Worm (Caenorhabditis elegans) whole organism, L2 larva: ENCODE data around the gene F54D12.10.

Experiments used
- C34F6.9 ChIP-seq: fragments of 150-350 bp; optimal IDR thresholded peaks from 2 replicates; lab custom pipeline; 2014; ENCODE audit warnings: missing biosample characterization, missing genetic modification characterization
- F13H6.1 ChIP-seq: sonication (generic microtip); optimal IDR thresholded peaks from 2 replicates; lab custom pipeline; 2016; ENCODE audit warnings: missing genetic modification characterization, missing compliant biosample characterization
- Y55F3AM.14 ChIP-seq: fragments of 200-800 bp; sonication (Bioruptor generic); optimal IDR thresholded peaks from 2 replicates; lab custom pipeline; 2018; ENCODE audit warnings: mild to moderate bottlenecking, missing genetic modification characterization, missing compliant biosample characterization
- ZK546.5 ChIP-seq: sonication (generic microtip); optimal IDR thresholded peaks from 2 replicates; lab custom pipeline; 2017; ENCODE audit warnings: missing biosample characterization, missing genetic modification characterization
- alr-1 ChIP-seq: fragments of 150-350 bp; optimal IDR thresholded peaks from 2 replicates; lab custom pipeline; 2014; ENCODE audit warnings: missing biosample characterization, missing genetic modification characterization
- aly-2 ChIP-seq: fragments of 150-350 bp; optimal IDR thresholded peaks from 2 replicates; lab custom pipeline; 2014; ENCODE audit warnings: missing biosample characterization, missing genetic modification characterization
- ama-1 ChIP-seq: fragments of 150-350 bp; optimal IDR thresholded peaks from 2 replicates; lab custom pipeline; 2018; ENCODE audit warnings: inconsistent platforms
- ceh-16 ChIP-seq: fragments of 150-350 bp; optimal IDR thresholded peaks from 2 replicates; lab custom pipeline; 2014; ENCODE audit warnings: missing biosample characterization, missing genetic modification characterization
- crh-2 ChIP-seq: sonication (generic microtip); optimal IDR thresholded peaks from 2 replicates; lab custom pipeline; 2017; ENCODE audit warnings: missing biosample characterization, missing genetic modification characterization
- egl-27 ChIP-seq: sonication (generic microtip); optimal IDR thresholded peaks from 3 replicates; lab custom pipeline; 2017; ENCODE audit warnings: missing biosample characterization, missing genetic modification reagents, missing genetic modification characterization
- elt-1 ChIP-seq: fragments of 150-350 bp; optimal IDR thresholded peaks from 2 replicates; lab custom pipeline; 2014; ENCODE audit warnings: missing biosample characterization, missing genetic modification characterization
- elt-3 ChIP-seq: sonication (generic microtip); optimal IDR thresholded peaks from 2 replicates; lab custom pipeline; 2017; ENCODE audit warnings: missing biosample characterization, missing genetic modification characterization
- fos-1 ChIP-seq: fragments of 150-350 bp; optimal IDR thresholded peaks from 2 replicates; lab custom pipeline; 2014; ENCODE audit warnings: missing biosample characterization, missing genetic modification characterization
- gmeb-1 ChIP-seq: fragments of 150-350 bp; optimal IDR thresholded peaks from 2 replicates; lab custom pipeline; 2014; ENCODE audit warnings: missing biosample characterization, missing genetic modification characterization
- lin-11 ChIP-seq: fragments of 150-350 bp; sonication (generic microtip); optimal IDR thresholded peaks from 2 replicates; lab custom pipeline; 2014; ENCODE audit warnings: missing biosample characterization, missing genetic modification characterization, inconsistent platforms, mixed read lengths
- lin-39 ChIP-seq: fragments of 150-350 bp; optimal IDR thresholded peaks from 2 replicates; lab custom pipeline; 2014; ENCODE audit warnings: missing biosample characterization, missing genetic modification reagents, missing genetic modification characterization
- lsy-2 ChIP-seq, 2 experiments: fragments of 150-350 bp in 1 of 2; sonication (generic microtip) in 1 of 2; optimal IDR thresholded peaks; 2 replicates each; lab custom pipeline; 2014 to 2017; ENCODE audit warnings: missing biosample characterization in 2 of 2, missing genetic modification characterization in 2 of 2
- mab-5 ChIP-seq: fragments of 150-350 bp; optimal IDR thresholded peaks from 2 replicates; lab custom pipeline; 2014; ENCODE audit warnings: missing biosample characterization, missing genetic modification characterization
- mbf-1 ChIP-seq: sonication (generic microtip); optimal IDR thresholded peaks from 2 replicates; lab custom pipeline; 2017; ENCODE audit warnings: missing biosample characterization, missing genetic modification characterization
- mdl-1 ChIP-seq, 2 experiments: fragments of 150-350 bp in 1 of 2; sonication (generic microtip) in 1 of 2; optimal IDR thresholded peaks; 2 replicates each; lab custom pipeline; 2017; ENCODE audit warnings: missing biosample characterization in 2 of 2, missing genetic modification characterization in 2 of 2
- nhr-10 ChIP-seq: sonication (generic microtip); optimal IDR thresholded peaks from 2 replicates; lab custom pipeline; 2017; ENCODE audit warnings: missing biosample characterization, missing genetic modification characterization
- nhr-11 ChIP-seq: fragments of 150-350 bp; optimal IDR thresholded peaks from 2 replicates; lab custom pipeline; 2014; ENCODE audit warnings: missing biosample characterization, missing genetic modification characterization
- nhr-23 ChIP-seq: fragments of 150-350 bp; optimal IDR thresholded peaks from 2 replicates; lab custom pipeline; 2014; ENCODE audit warnings: missing biosample characterization, missing genetic modification reagents, missing genetic modification characterization
- nhr-25 ChIP-seq: fragments of 150-350 bp; sonication (generic microtip); optimal IDR thresholded peaks from 3 replicates; lab custom pipeline; 2014; ENCODE audit warnings: missing biosample characterization, missing genetic modification characterization
- nhr-6 ChIP-seq: fragments of 150-350 bp; optimal IDR thresholded peaks from 2 replicates; lab custom pipeline; 2014; ENCODE audit warnings: missing biosample characterization, missing genetic modification characterization
- nhr-77 ChIP-seq: fragments of 150-350 bp; optimal IDR thresholded peaks from 2 replicates; lab custom pipeline; 2014; ENCODE audit warnings: missing biosample characterization, missing genetic modification characterization
- peb-1 ChIP-seq: fragments of 150-350 bp; optimal IDR thresholded peaks from 2 replicates; lab custom pipeline; 2014; ENCODE audit warnings: missing biosample characterization, missing genetic modification characterization
- sem-4 ChIP-seq: fragments of 150-350 bp; optimal IDR thresholded peaks from 2 replicates; lab custom pipeline; 2014; ENCODE audit warnings: missing biosample characterization, missing genetic modification reagents, missing genetic modification characterization
- sma-3 ChIP-seq: sonication (generic microtip); optimal IDR thresholded peaks from 2 replicates; lab custom pipeline; 2016; ENCODE audit warnings: missing genetic modification reagents, missing genetic modification characterization, missing compliant biosample characterization
- sma-9 ChIP-seq, 2 experiments: fragments of 150-350 bp in 1 of 2; sonication (generic microtip) in 1 of 2; optimal IDR thresholded peaks; 2 replicates each; lab custom pipeline; 2014 to 2016; ENCODE audit warnings: missing genetic modification characterization in 2 of 2, mild to moderate bottlenecking in 1 of 2, missing biosample characterization in 1 of 2, missing compliant biosample characterization in 1 of 2, missing genetic modification reagents in 1 of 2, moderate library complexity in 1 of 2
- snpc-4 ChIP-seq: fragments of 150-350 bp; optimal IDR thresholded peaks from 2 replicates; lab custom pipeline; 2014; ENCODE audit warnings: missing biosample characterization, missing genetic modification characterization
- unc-55 ChIP-seq: fragments of 150-350 bp; sonication (generic microtip); optimal IDR thresholded peaks from 3 replicates; lab custom pipeline; 2014; ENCODE audit warnings: missing biosample characterization, missing genetic modification reagents, missing genetic modification characterization
- zag-1 ChIP-seq: fragments of 150-350 bp; optimal IDR thresholded peaks from 2 replicates; lab custom pipeline; 2014; ENCODE audit warnings: missing biosample characterization, missing genetic modification characterization
- ztf-1 ChIP-seq: fragments of 200-800 bp; sonication (Bioruptor generic); conservative IDR thresholded peaks from 2 replicates; pipeline ENCODE4 v1.3.6; 2022; ENCODE audit warnings: missing genetic modification characterization, missing compliant biosample characterization
- ztf-11 ChIP-seq: sonication (generic microtip); optimal IDR thresholded peaks from 2 replicates; lab custom pipeline; 2017; ENCODE audit warnings: missing biosample characterization, missing genetic modification characterization
- ztf-4 ChIP-seq: fragments of 150-350 bp; optimal IDR thresholded peaks from 2 replicates; lab custom pipeline; 2014; ENCODE audit warnings: missing biosample characterization, missing genetic modification characterization

The F54D12.10 gene

DNA sequence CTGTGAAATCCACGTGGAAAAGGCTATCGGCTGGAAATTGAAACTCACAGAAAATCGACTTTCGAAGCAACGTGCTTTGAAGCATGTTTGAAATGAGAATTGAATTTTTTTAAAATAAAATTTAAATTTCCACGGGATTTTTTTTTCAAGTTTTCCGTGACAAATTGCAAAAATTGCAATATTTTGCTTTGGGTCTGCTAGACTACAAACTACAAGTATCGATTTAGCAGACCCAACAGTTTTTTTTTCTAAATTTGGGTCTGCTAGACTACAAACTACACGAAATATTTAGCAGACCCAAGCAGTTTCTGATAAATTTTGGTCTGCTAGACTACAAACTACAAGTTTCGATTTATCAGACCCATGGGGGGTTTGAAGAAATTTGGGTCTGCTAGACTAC lies 33.2 kb upstream of the F54D12.10 start, which contains the start of gene Y51H7C.9:
Gene Y51H7C.9 (minus strand): TSS at position 101 of the 400 bp plus-strand sequence.
- no peak for TF ChIP-seq lin-11 (tag; lab: Kevin White, UChicago)
- no peak for TF ChIP-seq F13H6.1 (tag; lab: Kevin White, UChicago)
- TF ChIP-seq crh-2 (tag; lab: Kevin White, UChicago): no peak
- no peak for TF ChIP-seq sem-4 (tag; lab: Kevin White, UChicago)
- no peak for TF ChIP-seq nhr-23 (tag; lab: Kevin White, UChicago)
- TF ChIP-seq ztf-4 (tag; lab: Kevin White, UChicago): no peak
- TF ChIP-seq nhr-10 (tag; lab: Kevin White, UChicago): no peak
- TF ChIP-seq ztf-1 (GFP tag; lab: Robert Waterston, UW): no peak
- TF ChIP-seq ztf-11: no peak
- no peak for TF ChIP-seq ceh-16
- TF ChIP-seq lin-39 (tag; lab: Kevin White, UChicago): no peak

DNA sequence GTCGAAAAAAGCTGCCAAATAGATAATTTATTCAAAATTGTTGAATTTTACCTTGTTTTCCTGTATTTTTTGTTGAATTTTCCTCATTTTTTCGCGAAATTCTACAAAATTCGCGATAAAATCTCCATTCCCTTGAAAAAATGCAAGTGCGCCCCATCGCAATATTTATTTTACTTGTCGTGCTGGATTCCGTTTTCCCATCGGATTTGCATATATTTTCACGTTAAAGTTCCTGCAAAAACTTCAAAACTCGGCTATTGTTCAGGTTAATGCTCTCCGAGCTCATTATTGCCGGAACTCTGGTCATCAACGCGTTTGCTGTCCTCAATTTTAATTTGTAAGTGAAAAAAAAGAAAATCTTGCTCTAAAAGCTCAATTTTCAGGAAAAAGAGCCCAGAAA lies 24.9 kb upstream of the F54D12.10 start, which contains the start of the genes Y51H7C.41 and cogc-4:
Gene Y51H7C.41 (plus strand): TSS at position 266 of the 400 bp plus-strand sequence.
Gene cogc-4 (plus strand): TSS at position 386 of the 400 bp plus-strand sequence.
- TF ChIP-seq lin-39 (tag; lab: Kevin White, UChicago) (no peak), nhr-10 (tag; lab: Kevin White, UChicago) (no peak), lin-11 (tag; lab: Kevin White, UChicago) (no peak), nhr-11 (tag; lab: Kevin White, UChicago) (no peak), egl-27 (tag; lab: Kevin White, UChicago) (no peak), nhr-6 (no peak), ztf-1 (GFP tag; lab: Robert Waterston, UW) (no peak), elt-1 (tag; lab: Kevin White, UChicago) (no peak), unc-55 (GFP tag; lab: Kevin White, UChicago) (no peak)
- TF ChIP-seq, all 48 proteins: peak for 0

- TF ChIP-seq snpc-4 (tag; lab: Kevin White, UChicago) (peak; percentile 8), C34F6.9 (peak; percentile 70), gmeb-1 (tag; lab: Kevin White, UChicago) (peak; percentile 80), unc-55 (GFP tag; lab: Kevin White, UChicago) (peak; percentile 72), peb-1 (tag; lab: Kevin White, UChicago) (no peak), sma-3 (GFP tag; lab: Kevin White, UChicago) (peak; percentile 7), lsy-2 (tag; optimal IDR thresholded peaks at IDR 0.05; lab: Kevin White, UChicago) (peak in 1 of 2 experiments; percentile 75), mab-5 (tag; lab: Kevin White, UChicago) (peak; percentile 44), zag-1 (tag; lab: Kevin White, UChicago) (no peak), F13H6.1 (tag; lab: Kevin White, UChicago) (peak; percentile 46), sma-9 (GFP tag; optimal IDR thresholded peaks at IDR 0.05; lab: Kevin White, UChicago) (peak; percentile 23), sma-9 (tag; optimal IDR thresholded peaks at IDR 0.05; lab: Kevin White, UChicago) (no peak), ceh-16 (no peak)
These were observed 24.0 kb upstream of the F54D12.10 start, which contains the start of gene Y51H7C.7 for ce11 chrII:1402167-1402619. Gene Y51H7C.7, plus strand, starts transcription at chrII:1402569.

DNA sequence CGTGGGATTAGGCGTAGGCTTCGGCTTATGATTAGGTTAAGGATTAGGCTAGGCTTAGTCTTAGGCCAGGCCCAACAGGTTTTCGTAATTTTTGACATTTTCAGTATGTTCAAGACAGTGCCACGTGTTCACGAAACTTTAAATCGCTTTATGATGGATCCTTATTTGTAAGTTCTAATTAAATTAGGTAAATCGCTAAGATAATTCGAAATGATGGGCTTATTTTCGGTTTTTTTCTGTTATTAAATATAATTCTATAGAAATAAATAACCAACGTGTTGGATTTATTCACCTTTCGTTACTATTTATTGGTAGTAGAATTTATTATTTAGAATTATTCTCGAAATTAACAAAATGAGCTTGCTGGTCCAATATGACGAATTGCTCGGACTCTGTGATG lies 23.3 kb upstream of the F54D12.10 start, which contains the start of gene Y51H7C.8:
Gene Y51H7C.8 (plus strand): TSS at position 301 of the 400 bp plus-strand sequence.
- TF ChIP-seq crh-2 (tag; lab: Kevin White, UChicago): no peak
- TF ChIP-seq F13H6.1 (tag; lab: Kevin White, UChicago): no peak
- no peak for TF ChIP-seq nhr-6
- TF ChIP-seq mdl-1 (tag; optimal IDR thresholded peaks at IDR 0.05; lab: Kevin White, UChicago): no peak
- no peak for TF ChIP-seq elt-3 (tag; lab: Kevin White, UChicago)
- no peak for TF ChIP-seq aly-2
- no peak for TF ChIP-seq ZK546.5 (tag; lab: Kevin White, UChicago)
- TF ChIP-seq alr-1 (tag; lab: Kevin White, UChicago): no peak
- TF ChIP-seq mbf-1: no peak
- TF ChIP-seq zag-1 (tag; lab: Kevin White, UChicago): no peak
- no peak for TF ChIP-seq ama-1 (lab: Kevin White, UChicago)
- no peak for TF ChIP-seq nhr-77 (tag; lab: Kevin White, UChicago)
- no peak for TF ChIP-seq ztf-1 (GFP tag; lab: Robert Waterston, UW)
- TF ChIP-seq Y55F3AM.14 (GFP tag; lab: Kevin White, UChicago): no peak
- no peak for TF ChIP-seq fos-1 (tag; lab: Kevin White, UChicago)
- no peak for TF ChIP-seq nhr-25 (tag; lab: Kevin White, UChicago)
- no peak for TF ChIP-seq snpc-4 (tag; lab: Kevin White, UChicago)
